Worm (Caenorhabditis elegans) whole organism, L4 larva: ENCODE results near the gene srw-68.

Experiments used
- D1046.2 ChIP-seq: fragments of 200-800 bp; sonication (Bioruptor generic); IDR thresholded peaks from 2 replicates; pipeline ENCODE4 v1.3.6; 2022; ENCODE audit warnings: missing genetic modification characterization, missing compliant biosample characterization
- F10B5.3 ChIP-seq: sonication (generic microtip); optimal IDR thresholded peaks from 2 replicates; lab custom pipeline; 2016; ENCODE audit warnings: mild to moderate bottlenecking, missing genetic modification characterization, missing compliant biosample characterization
- T26A8.4 ChIP-seq: fragments of 200-800 bp; sonication (Bioruptor generic); IDR thresholded peaks from 2 replicates; pipeline ENCODE4 v1.3.6; 2022; ENCODE audit warnings: missing genetic modification characterization, missing compliant biosample characterization
- Y48G9A.11 ChIP-seq: fragments of 200-800 bp; sonication (Bioruptor generic); IDR thresholded peaks from 2 replicates; pipeline ENCODE4 v1.3.6; 2022; ENCODE audit warnings: missing genetic modification reagents, missing genetic modification characterization, missing compliant biosample characterization
- ZK546.5 ChIP-seq, 2 experiments: sonication (generic microtip); optimal IDR thresholded peaks; 2 replicates each; lab custom pipeline; 2017; ENCODE audit warnings: missing biosample characterization in 2 of 2, missing genetic modification characterization in 2 of 2
- ama-1 ChIP-seq: fragments of 150-350 bp; optimal IDR thresholded peaks from 2 replicates; lab custom pipeline; 2014; ENCODE audit warnings: inconsistent platforms, mixed read lengths
- attf-4 ChIP-seq: sonication (generic microtip); optimal IDR thresholded peaks from 3 replicates; lab custom pipeline; 2017; ENCODE audit warnings: missing biosample characterization, missing genetic modification characterization
- ceh-20 ChIP-seq: fragments of 200-800 bp; sonication (Bioruptor generic); IDR thresholded peaks from 2 replicates; pipeline ENCODE4 v1.3.6; 2022; ENCODE audit warnings: missing genetic modification reagents, missing genetic modification characterization, missing compliant biosample characterization
- ceh-62 ChIP-seq: sonication (generic microtip); optimal IDR thresholded peaks from 2 replicates; lab custom pipeline; 2017; ENCODE audit warnings: missing biosample characterization, missing genetic modification characterization
- ceh-82 ChIP-seq: sonication (generic microtip); optimal IDR thresholded peaks from 2 replicates; lab custom pipeline; 2017; ENCODE audit warnings: missing biosample characterization, missing genetic modification characterization
- ces-1 ChIP-seq: fragments of 150-350 bp; sonication (generic microtip); optimal IDR thresholded peaks from 4 replicates; lab custom pipeline; 2014; ENCODE audit warnings: missing biosample characterization, missing genetic modification reagents, missing genetic modification characterization
- cey-2 ChIP-seq: sonication (generic microtip); optimal IDR thresholded peaks from 3 replicates; lab custom pipeline; 2017; ENCODE audit warnings: missing genetic modification characterization, mild to moderate bottlenecking, missing compliant biosample characterization, antibody characterized with exemption, borderline replicate concordance; ENCODE audit not compliant: insufficient read depth
- daf-12 ChIP-seq: fragments of 150-350 bp; optimal IDR thresholded peaks from 2 replicates; lab custom pipeline; 2014; ENCODE audit warnings: missing biosample characterization, missing genetic modification reagents, missing genetic modification characterization
- daf-16 ChIP-seq, 3 experiments: sonication (generic microtip); optimal IDR thresholded peaks; 2 replicates each; lab custom pipeline; 2016 to 2017; ENCODE audit warnings: missing genetic modification characterization in 3 of 3, missing genetic modification reagents in 3 of 3, mild to moderate bottlenecking in 2 of 3, missing compliant biosample characterization in 2 of 3, missing biosample characterization in 1 of 3, moderate library complexity in 1 of 3
- dmd-6 ChIP-seq: fragments of 200-800 bp; sonication (Bioruptor generic); IDR thresholded peaks from 2 replicates; pipeline ENCODE4 v1.3.6; 2022; ENCODE audit warnings: missing genetic modification reagents, missing genetic modification characterization, missing compliant biosample characterization
- dmd-8 ChIP-seq: fragments of 200-800 bp; sonication (Bioruptor generic); IDR thresholded peaks from 2 replicates; pipeline ENCODE4 v1.3.6; 2022; ENCODE audit warnings: missing genetic modification characterization, missing compliant biosample characterization
- dpl-1 ChIP-seq: fragments of 150-350 bp; optimal IDR thresholded peaks from 2 replicates; lab custom pipeline; 2014; ENCODE audit warnings: missing biosample characterization, missing genetic modification reagents, missing genetic modification characterization
- duxl-1 ChIP-seq: sonication (generic microtip); optimal IDR thresholded peaks from 2 replicates; lab custom pipeline; 2016; ENCODE audit warnings: mild to moderate bottlenecking, missing genetic modification characterization, moderate library complexity, missing compliant biosample characterization; ENCODE audit not compliant: poor library complexity
- dve-1 ChIP-seq: sonication (generic microtip); optimal IDR thresholded peaks from 2 replicates; lab custom pipeline; 2017; ENCODE audit warnings: antibody characterized with exemption, mild to moderate bottlenecking, missing genetic modification characterization, missing compliant biosample characterization; ENCODE audit not compliant: insufficient read depth
- egl-27 ChIP-seq: sonication (generic microtip); optimal IDR thresholded peaks from 3 replicates; lab custom pipeline; 2017; ENCODE audit warnings: missing biosample characterization, missing genetic modification reagents, missing genetic modification characterization
- egl-43 ChIP-seq: fragments of 200-800 bp; sonication (Bioruptor generic); IDR thresholded peaks from 2 replicates; pipeline ENCODE4 v1.3.6; 2022; ENCODE audit warnings: missing genetic modification reagents, missing genetic modification characterization, missing compliant biosample characterization
- gei-8 ChIP-seq: fragments of 200-800 bp; sonication (Bioruptor generic); optimal IDR thresholded peaks from 2 replicates; lab custom pipeline; 2018; ENCODE audit warnings: mild to moderate bottlenecking, missing genetic modification characterization, missing compliant biosample characterization
- hlh-30 ChIP-seq: sonication (generic microtip); optimal IDR thresholded peaks from 2 replicates; lab custom pipeline; 2017; ENCODE audit warnings: antibody characterized with exemption, mild to moderate bottlenecking, missing genetic modification characterization, missing compliant biosample characterization; ENCODE audit not compliant: insufficient read depth
- lin-29 ChIP-seq: fragments of 200-800 bp; sonication (Bioruptor generic); IDR thresholded peaks from 2 replicates; pipeline ENCODE4 v1.3.6; 2022; ENCODE audit warnings: missing genetic modification reagents, missing genetic modification characterization, missing compliant biosample characterization
- lin-38 ChIP-seq: fragments of 200-800 bp; sonication (Bioruptor generic); IDR thresholded peaks from 2 replicates; pipeline ENCODE4 v1.3.6; 2022; ENCODE audit warnings: missing genetic modification reagents, missing genetic modification characterization, missing compliant biosample characterization
- lsy-2 ChIP-seq, 2 experiments: fragments of 150-350 bp in 1 of 2; sonication (generic microtip) in 1 of 2; optimal IDR thresholded peaks; 2 replicates each; lab custom pipeline; 2014 to 2017; ENCODE audit warnings: missing biosample characterization in 2 of 2, missing genetic modification characterization in 2 of 2
- mdt-29 ChIP-seq: fragments of 200-800 bp; sonication (Bioruptor generic); IDR thresholded peaks from 2 replicates; pipeline ENCODE4 v1.3.6; 2022; ENCODE audit warnings: missing genetic modification reagents, missing genetic modification characterization, missing compliant biosample characterization
- mep-1 ChIP-seq: fragments of 150-350 bp; sonication (generic microtip); optimal IDR thresholded peaks from 3 replicates; lab custom pipeline; 2014; ENCODE audit warnings: missing biosample characterization, missing genetic modification characterization
- mxl-3 ChIP-seq: fragments of 200-800 bp; sonication (Bioruptor generic); optimal IDR thresholded peaks from 2 replicates; lab custom pipeline; 2018; ENCODE audit warnings: mild to moderate bottlenecking, missing genetic modification characterization, missing compliant biosample characterization
- nhr-10 ChIP-seq: fragments of 150-350 bp; optimal IDR thresholded peaks from 2 replicates; lab custom pipeline; 2014; ENCODE audit warnings: missing biosample characterization, missing genetic modification characterization
- nhr-11 ChIP-seq: fragments of 150-350 bp; optimal IDR thresholded peaks from 2 replicates; lab custom pipeline; 2014; ENCODE audit warnings: missing biosample characterization, missing genetic modification characterization
- nhr-111 ChIP-seq: fragments of 200-800 bp; sonication (Bioruptor generic); optimal IDR thresholded peaks from 2 replicates; lab custom pipeline; 2018; ENCODE audit warnings: mild to moderate bottlenecking, missing genetic modification characterization, missing compliant biosample characterization
- nhr-28 ChIP-seq: fragments of 150-350 bp; optimal IDR thresholded peaks from 2 replicates; lab custom pipeline; 2014; ENCODE audit warnings: missing biosample characterization, missing genetic modification characterization
- nhr-42 ChIP-seq: fragments of 200-800 bp; sonication (Bioruptor generic); IDR thresholded peaks from 2 replicates; pipeline ENCODE4 v1.3.6; 2022; ENCODE audit warnings: missing genetic modification characterization, missing compliant biosample characterization
- nhr-6 ChIP-seq: fragments of 150-350 bp; optimal IDR thresholded peaks from 2 replicates; lab custom pipeline; 2014; ENCODE audit warnings: missing biosample characterization, missing genetic modification characterization
- nhr-76 ChIP-seq: fragments of 150-350 bp; optimal IDR thresholded peaks from 2 replicates; lab custom pipeline; 2014; ENCODE audit warnings: missing biosample characterization, missing genetic modification characterization
- nhr-77 ChIP-seq: fragments of 150-350 bp; optimal IDR thresholded peaks from 2 replicates; lab custom pipeline; 2014; ENCODE audit warnings: missing biosample characterization, missing genetic modification characterization
- php-3 ChIP-seq: fragments of 200-800 bp; sonication (Bioruptor generic); IDR thresholded peaks from 2 replicates; pipeline ENCODE4 v1.3.6; 2022; ENCODE audit warnings: missing genetic modification reagents, missing genetic modification characterization, missing compliant biosample characterization
- saeg-2 ChIP-seq: fragments of 200-800 bp; sonication (Bioruptor generic); IDR thresholded peaks from 2 replicates; pipeline ENCODE4 v1.3.6; 2022; ENCODE audit warnings: missing genetic modification reagents, missing genetic modification characterization, missing compliant biosample characterization
- snpc-4 ChIP-seq: fragments of 150-350 bp; optimal IDR thresholded peaks from 2 replicates; lab custom pipeline; 2014; ENCODE audit warnings: missing biosample characterization, missing genetic modification characterization
- spr-1 ChIP-seq: sonication (generic microtip); optimal IDR thresholded peaks from 2 replicates; lab custom pipeline; 2016; ENCODE audit warnings: mild to moderate bottlenecking, missing genetic modification characterization, missing compliant biosample characterization
- spr-3 ChIP-seq: fragments of 200-800 bp; sonication (Bioruptor generic); optimal IDR thresholded peaks from 2 replicates; lab custom pipeline; 2018; ENCODE audit warnings: mild to moderate bottlenecking, missing genetic modification characterization, missing compliant biosample characterization
- tra-1 ChIP-seq: fragments of 200-800 bp; sonication (Bioruptor generic); IDR thresholded peaks from 2 replicates; pipeline ENCODE4 v1.3.6; 2022; ENCODE audit warnings: missing genetic modification reagents, missing genetic modification characterization, missing compliant biosample characterization
- unc-39 ChIP-seq: sonication (generic microtip); optimal IDR thresholded peaks from 2 replicates; lab custom pipeline; 2017; ENCODE audit warnings: missing biosample characterization, missing genetic modification characterization
- unc-62 ChIP-seq, 3 experiments: fragments of 150-350 bp in 1 of 3; sonication (generic microtip); optimal IDR thresholded peaks in 2 of 3; peaks in 1 of 3; 1 replicate in 1 of 3; 2 replicates in 2 of 3; lab custom pipeline; 2014 to 2017; ENCODE audit warnings: missing biosample characterization in 3 of 3, missing genetic modification characterization in 3 of 3, missing genetic modification reagents in 3 of 3, missing genotype in 1 of 3
- zip-11 ChIP-seq: fragments of 200-800 bp; sonication (Bioruptor generic); IDR thresholded peaks from 2 replicates; pipeline ENCODE4 v1.3.6; 2022; ENCODE audit warnings: missing genetic modification characterization, missing compliant biosample characterization
- zip-2 ChIP-seq: fragments of 150-350 bp; optimal IDR thresholded peaks from 2 replicates; lab custom pipeline; 2014; ENCODE audit warnings: missing biosample characterization, missing genetic modification characterization

srw-68 gene

DNA sequence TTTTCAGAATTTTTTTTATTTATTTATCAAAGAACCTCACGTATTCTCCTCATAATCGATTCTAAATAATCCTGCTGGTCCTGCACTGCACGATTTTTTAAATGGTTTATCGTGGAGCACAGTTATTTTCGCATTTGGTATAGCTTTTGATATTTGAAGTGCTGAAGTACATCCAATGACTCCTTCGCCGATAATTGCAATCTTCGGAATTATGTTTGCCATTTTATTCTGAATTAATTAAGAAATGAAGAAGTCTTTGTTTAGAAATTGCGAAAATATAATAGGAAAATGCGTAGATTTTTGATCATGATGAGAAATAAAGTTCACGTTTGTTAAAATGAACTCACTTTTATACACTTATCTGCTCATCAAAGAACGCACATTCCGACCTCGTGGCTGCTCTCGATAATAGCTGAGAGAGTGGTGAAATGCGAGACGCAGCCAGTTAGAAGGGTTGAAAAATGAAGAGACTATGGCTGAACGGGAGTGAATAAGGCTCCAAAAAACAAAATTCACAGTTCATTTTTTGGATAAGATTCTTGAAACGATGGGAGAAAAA, 8.4 kb upstream of the srw-68 start (continued):
- TF ChIP-seq duxl-1 (tag; lab: Kevin White, UChicago) (peak; percentile 23), ceh-20 (peak; percentile 50; the same call in 1 of the 2 replicates), ama-1 (lab: Kevin White, UChicago) (peak; percentile 78), T26A8.4 (peak; percentile 11; the same call in 1 of the 2 replicates), dve-1 (tag; lab: Kevin White, UChicago) (peak; percentile 64), nhr-11 (peak; percentile 32)
- TF ChIP-seq, all 104 proteins: peak for 25

DNA sequence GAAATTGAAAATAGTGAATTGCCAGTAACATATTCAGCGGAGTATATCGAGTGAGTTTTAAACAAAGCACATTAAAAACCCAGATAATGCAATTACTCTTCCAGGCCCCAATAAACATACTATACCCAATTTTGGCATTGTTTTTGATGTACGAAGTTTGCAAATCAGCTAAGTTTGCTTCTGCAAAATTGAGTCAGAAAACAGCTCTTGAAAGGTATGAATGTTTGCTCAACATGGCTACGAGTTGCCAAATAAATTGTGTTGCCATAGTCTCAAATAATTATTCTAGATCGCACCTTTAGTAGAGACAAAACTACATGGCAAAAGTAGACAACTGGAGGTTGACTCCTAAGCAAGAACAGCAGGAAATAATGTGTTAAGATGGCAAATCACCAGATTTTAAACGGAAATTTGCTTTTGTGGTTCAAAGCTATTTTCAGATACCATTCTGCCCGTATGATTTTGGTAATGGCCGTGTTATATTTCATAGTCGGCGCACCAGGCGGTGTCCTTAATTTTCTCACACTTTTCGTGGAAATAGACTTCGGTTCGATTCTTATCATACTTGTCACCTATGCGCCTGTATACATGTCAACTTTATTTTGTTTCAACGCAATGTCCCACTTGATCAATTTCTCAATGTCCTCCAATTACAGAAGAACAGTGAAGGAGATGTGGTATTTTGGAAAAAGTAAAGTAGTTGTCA, 6.1 kb upstream of the srw-68 start:
- TF ChIP-seq zip-2 (no peak), ama-1 (lab: Kevin White, UChicago) (peak; percentile 73), egl-27 (tag; lab: Kevin White, UChicago) (no peak), spr-1 (tag; lab: Kevin White, UChicago) (peak; percentile 40), mdt-29 (0 out of 2 replicates have a peak, but pooled peaks have one; percentile 6), cey-2 (no peak), nhr-42 (GFP tag; lab: Robert Waterston, UW) (no peak), mxl-3 (GFP tag; lab: Kevin White, UChicago) (no peak), gei-8 (no peak), mep-1 (tag; lab: Kevin White, UChicago) (peak; percentile 50), dmd-8 (GFP tag; lab: Robert Waterston, UW) (no peak), F10B5.3 (no peak), T26A8.4 (peak; percentile 61; the same call in 1 of the 2 replicates), nhr-76 (tag; lab: Kevin White, UChicago) (no peak), lin-29 (GFP tag; lab: Robert Waterston, UW) (no peak), ceh-82 (tag; lab: Kevin White, UChicago) (no peak), ces-1 (GFP tag; lab: Kevin White, UChicago) (no peak), nhr-10 (tag; lab: Kevin White, UChicago) (no peak), dpl-1 (GFP tag; lab: Kevin White, UChicago) (no peak), ceh-62 (tag; lab: Kevin White, UChicago) (no peak), lsy-2 (tag; optimal IDR thresholded peaks at IDR 0.05; lab: Kevin White, UChicago) (peak in 1 of 2 experiments; percentile 7), dmd-6 (GFP tag; lab: Robert Waterston, UW) (peak; percentile 25), spr-3 (GFP tag; lab: Kevin White, UChicago) (peak; percentile 39), D1046.2 (GFP tag; lab: Robert Waterston, UW) (no peak), snpc-4 (tag; lab: Kevin White, UChicago) (no peak), nhr-111 (GFP tag; lab: Kevin White, UChicago) (no peak), unc-62 (GFP tag; optimal IDR thresholded peaks at IDR 0.05 in 1 of 2; lab: Kevin White, UChicago) (peak in 1 of 2 experiments; percentile 74), unc-62 (tag; optimal IDR thresholded peaks at IDR 0.05; lab: Kevin White, UChicago) (no peak), nhr-6 (tag; lab: Kevin White, UChicago) (no peak), nhr-28 (tag; lab: Kevin White, UChicago) (no peak), tra-1 (GFP tag; lab: Robert Waterston, UW) (peak; percentile 62), zip-11 (GFP tag; lab: Robert Waterston, UW) (no peak), php-3 (GFP tag; lab: Robert Waterston, UW) (peak; percentile 60), egl-43 (peak; percentile 14; the same call in 1 of the 2 replicates), saeg-2 (GFP tag; lab: Robert Waterston, UW) (no peak), Y48G9A.11 (GFP tag; lab: Robert Waterston, UW) (peak; percentile 38; the same call in 1 of the 2 replicates), unc-39 (no peak), nhr-77 (tag; lab: Kevin White, UChicago) (no peak), lin-38 (GFP tag; lab: Robert Waterston, UW) (peak; percentile 47), hlh-30 (no peak), ZK546.5 (tag; optimal IDR thresholded peaks at IDR 0.05; lab: Kevin White, UChicago) (no peak), daf-16 (GFP tag; optimal IDR thresholded peaks at IDR 0.05; lab: Kevin White, UChicago) (peak in 1 of 2 experiments; percentile 27), daf-16 (tag; optimal IDR thresholded peaks at IDR 0.05; lab: Kevin White, UChicago) (peak; percentile 37), daf-12 (tag; lab: Kevin White, UChicago) (no peak), attf-4 (tag; lab: Kevin White, UChicago) (no peak)
